Worm (Caenorhabditis elegans) whole organism, L4 larva: ENCODE data around the gene F42G4.6.

ENCODE experiments used
- D1046.2 ChIP-seq: fragments of 200-800 bp; sonication (Bioruptor generic); IDR thresholded peaks from 2 replicates; pipeline ENCODE4 v1.3.6; 2022; ENCODE audit warnings: missing genetic modification characterization, missing compliant biosample characterization
- F44E2.7 ChIP-seq: fragments of 200-800 bp; sonication (Bioruptor generic); IDR thresholded peaks from 2 replicates; pipeline ENCODE4 v2.1.2; 2022; ENCODE audit warnings: missing genetic modification characterization, missing compliant biosample characterization
- T20F7.1 ChIP-seq: fragments of 200-800 bp; sonication (Bioruptor generic); optimal IDR thresholded peaks from 2 replicates; lab custom pipeline; 2018; ENCODE audit warnings: mild to moderate bottlenecking, missing genetic modification characterization, missing compliant biosample characterization
- Y5F2A.4 ChIP-seq: fragments of 200-800 bp; sonication (Bioruptor generic); optimal IDR thresholded peaks from 2 replicates; lab custom pipeline; 2018; ENCODE audit warnings: mild to moderate bottlenecking, missing genetic modification characterization, missing compliant biosample characterization
- Y75B8A.6 ChIP-seq: fragments of 200-800 bp; sonication (Bioruptor generic); IDR thresholded peaks from 2 replicates; pipeline ENCODE4 v1.3.6; 2022; ENCODE audit warnings: missing genetic modification reagents, missing genetic modification characterization, missing compliant biosample characterization
- ZK337.2 ChIP-seq: fragments of 200-800 bp; sonication (Bioruptor generic); IDR thresholded peaks from 2 replicates; pipeline ENCODE4 v1.3.6; 2022; ENCODE audit warnings: missing genetic modification reagents, missing genetic modification characterization, missing compliant biosample characterization
- ZK546.5 ChIP-seq, 2 experiments: sonication (generic microtip); optimal IDR thresholded peaks; 2 replicates each; lab custom pipeline; 2017; ENCODE audit warnings: missing biosample characterization in 2 of 2, missing genetic modification characterization in 2 of 2
- aha-1 ChIP-seq: fragments of 150-350 bp; peaks from one replicate; lab custom pipeline; 2014; ENCODE audit warnings: missing biosample characterization, missing genetic modification characterization
- ama-1 ChIP-seq: fragments of 150-350 bp; optimal IDR thresholded peaks from 2 replicates; lab custom pipeline; 2014; ENCODE audit warnings: inconsistent platforms, mixed read lengths
- arid-1 ChIP-seq: fragments of 200-800 bp; sonication (Bioruptor generic); conservative IDR thresholded peaks from 2 replicates; pipeline ENCODE4 v1.3.6; 2022; ENCODE audit warnings: missing genetic modification reagents, missing genetic modification characterization, missing compliant biosample characterization
- attf-4 ChIP-seq: sonication (generic microtip); optimal IDR thresholded peaks from 3 replicates; lab custom pipeline; 2017; ENCODE audit warnings: missing biosample characterization, missing genetic modification characterization
- ceh-20 ChIP-seq: fragments of 200-800 bp; sonication (Bioruptor generic); IDR thresholded peaks from 2 replicates; pipeline ENCODE4 v1.3.6; 2022; ENCODE audit warnings: missing genetic modification reagents, missing genetic modification characterization, missing compliant biosample characterization
- ceh-28 ChIP-seq: fragments of 150-350 bp; optimal IDR thresholded peaks from 2 replicates; lab custom pipeline; 2014; ENCODE audit warnings: missing biosample characterization, missing genetic modification reagents, missing genetic modification characterization
- ceh-32 ChIP-seq: sonication (generic microtip); optimal IDR thresholded peaks from 2 replicates; lab custom pipeline; 2016; ENCODE audit warnings: mild to moderate bottlenecking, missing genetic modification characterization, missing compliant biosample characterization; ENCODE audit not compliant: poor library complexity
- ceh-62 ChIP-seq: sonication (generic microtip); optimal IDR thresholded peaks from 2 replicates; lab custom pipeline; 2017; ENCODE audit warnings: missing biosample characterization, missing genetic modification characterization
- ces-1 ChIP-seq: fragments of 150-350 bp; sonication (generic microtip); optimal IDR thresholded peaks from 4 replicates; lab custom pipeline; 2014; ENCODE audit warnings: missing biosample characterization, missing genetic modification reagents, missing genetic modification characterization
- cey-2 ChIP-seq: sonication (generic microtip); optimal IDR thresholded peaks from 3 replicates; lab custom pipeline; 2017; ENCODE audit warnings: missing genetic modification characterization, mild to moderate bottlenecking, missing compliant biosample characterization, antibody characterized with exemption, borderline replicate concordance; ENCODE audit not compliant: insufficient read depth
- daf-19 ChIP-seq: fragments of 200-800 bp; sonication (Bioruptor generic); conservative IDR thresholded peaks from 2 replicates; pipeline ENCODE4 v1.3.6; 2022; ENCODE audit warnings: missing genetic modification characterization, missing compliant biosample characterization
- daf-8 ChIP-seq: fragments of 200-800 bp; sonication (Bioruptor generic); IDR thresholded peaks from 2 replicates; pipeline ENCODE4 v1.3.6; 2022; ENCODE audit warnings: missing genetic modification characterization, missing compliant biosample characterization
- dpl-1 ChIP-seq: fragments of 150-350 bp; optimal IDR thresholded peaks from 2 replicates; lab custom pipeline; 2014; ENCODE audit warnings: missing biosample characterization, missing genetic modification reagents, missing genetic modification characterization
- duxl-1 ChIP-seq: sonication (generic microtip); optimal IDR thresholded peaks from 2 replicates; lab custom pipeline; 2016; ENCODE audit warnings: mild to moderate bottlenecking, missing genetic modification characterization, moderate library complexity, missing compliant biosample characterization; ENCODE audit not compliant: poor library complexity
- egl-43 ChIP-seq: fragments of 200-800 bp; sonication (Bioruptor generic); IDR thresholded peaks from 2 replicates; pipeline ENCODE4 v1.3.6; 2022; ENCODE audit warnings: missing genetic modification reagents, missing genetic modification characterization, missing compliant biosample characterization
- fkh-10 ChIP-seq: fragments of 150-350 bp; optimal IDR thresholded peaks from 2 replicates; lab custom pipeline; 2014; ENCODE audit warnings: missing biosample characterization, missing genetic modification reagents, missing genetic modification characterization
- jun-1 ChIP-seq: fragments of 150-350 bp; optimal IDR thresholded peaks from 2 replicates; lab custom pipeline; 2014; ENCODE audit warnings: missing biosample characterization, missing genetic modification reagents, missing genetic modification characterization
- lim-7 ChIP-seq: fragments of 200-800 bp; sonication (Bioruptor generic); IDR thresholded peaks from 2 replicates; pipeline ENCODE4 v1.3.6; 2022; ENCODE audit warnings: missing genetic modification characterization, missing compliant biosample characterization
- lin-39 ChIP-seq: fragments of 150-350 bp; optimal IDR thresholded peaks from 2 replicates; lab custom pipeline; 2014; ENCODE audit warnings: missing biosample characterization, missing genetic modification reagents, missing genetic modification characterization
- lir-3 ChIP-seq: sonication (generic microtip); optimal IDR thresholded peaks from 2 replicates; lab custom pipeline; 2016; ENCODE audit warnings: mild to moderate bottlenecking, missing genetic modification characterization, missing compliant biosample characterization
- madf-9 ChIP-seq: fragments of 200-800 bp; sonication (Bioruptor generic); conservative IDR thresholded peaks from 2 replicates; pipeline ENCODE4 v1.3.6; 2022; ENCODE audit warnings: missing genetic modification reagents, missing genetic modification characterization, missing compliant biosample characterization
- mep-1 ChIP-seq: fragments of 150-350 bp; sonication (generic microtip); optimal IDR thresholded peaks from 3 replicates; lab custom pipeline; 2014; ENCODE audit warnings: missing biosample characterization, missing genetic modification characterization
- mes-2 ChIP-seq: sonication (generic microtip); optimal IDR thresholded peaks from 2 replicates; lab custom pipeline; 2016; ENCODE audit warnings: missing genotype, mild to moderate bottlenecking, missing genetic modification characterization, missing compliant biosample characterization; ENCODE audit not compliant: poor library complexity, severe bottlenecking
- mxl-2 ChIP-seq: fragments of 200-800 bp; sonication (Bioruptor generic); conservative IDR thresholded peaks from 2 replicates; pipeline ENCODE4 v1.3.6; 2022; ENCODE audit warnings: missing genetic modification reagents, missing genetic modification characterization, missing compliant biosample characterization
- nhr-10 ChIP-seq: fragments of 150-350 bp; optimal IDR thresholded peaks from 2 replicates; lab custom pipeline; 2014; ENCODE audit warnings: missing biosample characterization, missing genetic modification characterization
- nhr-102 ChIP-seq: sonication (generic microtip); optimal IDR thresholded peaks from 2 replicates; lab custom pipeline; 2016; ENCODE audit warnings: mild to moderate bottlenecking, missing genetic modification characterization, moderate library complexity, missing compliant biosample characterization
- nhr-111 ChIP-seq: fragments of 200-800 bp; sonication (Bioruptor generic); optimal IDR thresholded peaks from 2 replicates; lab custom pipeline; 2018; ENCODE audit warnings: mild to moderate bottlenecking, missing genetic modification characterization, missing compliant biosample characterization
- nhr-28 ChIP-seq: fragments of 150-350 bp; optimal IDR thresholded peaks from 2 replicates; lab custom pipeline; 2014; ENCODE audit warnings: missing biosample characterization, missing genetic modification characterization
- nhr-42 ChIP-seq: fragments of 200-800 bp; sonication (Bioruptor generic); IDR thresholded peaks from 2 replicates; pipeline ENCODE4 v1.3.6; 2022; ENCODE audit warnings: missing genetic modification characterization, missing compliant biosample characterization
- nhr-48 ChIP-seq: sonication (generic microtip); optimal IDR thresholded peaks from 2 replicates; lab custom pipeline; 2016; ENCODE audit warnings: mild to moderate bottlenecking, missing genetic modification characterization, missing compliant biosample characterization
- nhr-6 ChIP-seq: fragments of 150-350 bp; optimal IDR thresholded peaks from 2 replicates; lab custom pipeline; 2014; ENCODE audit warnings: missing biosample characterization, missing genetic modification characterization
- nhr-76 ChIP-seq: fragments of 150-350 bp; optimal IDR thresholded peaks from 2 replicates; lab custom pipeline; 2014; ENCODE audit warnings: missing biosample characterization, missing genetic modification characterization
- nhr-77 ChIP-seq: fragments of 150-350 bp; optimal IDR thresholded peaks from 2 replicates; lab custom pipeline; 2014; ENCODE audit warnings: missing biosample characterization, missing genetic modification characterization
- pha-4 ChIP-seq, 2 experiments: fragments of 150-350 bp in 1 of 2; fragments of 200-800 bp in 1 of 2; sonication (Bioruptor generic) in 1 of 2; IDR thresholded peaks in 1 of 2; optimal IDR thresholded peaks in 1 of 2; 2 replicates each; pipeline versions ENCODE4 v1.3.6 to Lab custom; 2014 to 2022; ENCODE audit warnings: missing genetic modification characterization in 2 of 2, missing genetic modification reagents in 2 of 2, missing biosample characterization in 1 of 2, missing compliant biosample characterization in 1 of 2
- pqm-1 ChIP-seq: sonication (generic microtip); optimal IDR thresholded peaks from 2 replicates; lab custom pipeline; 2017; ENCODE audit warnings: missing biosample characterization, missing genetic modification characterization
- saeg-2 ChIP-seq: fragments of 200-800 bp; sonication (Bioruptor generic); IDR thresholded peaks from 2 replicates; pipeline ENCODE4 v1.3.6; 2022; ENCODE audit warnings: missing genetic modification reagents, missing genetic modification characterization, missing compliant biosample characterization
- sdz-12 ChIP-seq: fragments of 200-800 bp; sonication (Bioruptor generic); optimal IDR thresholded peaks from 2 replicates; lab custom pipeline; 2018; ENCODE audit warnings: mild to moderate bottlenecking, missing genetic modification characterization, missing compliant biosample characterization
- set-16 ChIP-seq: fragments of 200-800 bp; sonication (Bioruptor generic); IDR thresholded peaks from 2 replicates; pipeline ENCODE4 v1.3.6; 2022; ENCODE audit warnings: missing genetic modification reagents, missing genetic modification characterization, missing compliant biosample characterization
- snpc-1.2 ChIP-seq: fragments of 200-800 bp; sonication (Bioruptor generic); IDR thresholded peaks from 2 replicates; pipeline ENCODE4 v1.3.6; 2022; ENCODE audit warnings: missing genetic modification reagents, missing genetic modification characterization, missing compliant biosample characterization
- snpc-4 ChIP-seq: fragments of 150-350 bp; optimal IDR thresholded peaks from 2 replicates; lab custom pipeline; 2014; ENCODE audit warnings: missing biosample characterization, missing genetic modification characterization
- spr-1 ChIP-seq: sonication (generic microtip); optimal IDR thresholded peaks from 2 replicates; lab custom pipeline; 2016; ENCODE audit warnings: mild to moderate bottlenecking, missing genetic modification characterization, missing compliant biosample characterization
- tag-97 ChIP-seq: fragments of 200-800 bp; sonication (Bioruptor generic); IDR thresholded peaks from 2 replicates; pipeline ENCODE4 v1.3.6; 2022; ENCODE audit warnings: missing genetic modification characterization, missing compliant biosample characterization
- zag-1 ChIP-seq: fragments of 150-350 bp; optimal IDR thresholded peaks from 2 replicates; lab custom pipeline; 2014; ENCODE audit warnings: missing biosample characterization, missing genetic modification characterization
- zfp-3 ChIP-seq: fragments of 200-800 bp; sonication (Bioruptor generic); conservative IDR thresholded peaks from 2 replicates; pipeline ENCODE4 v1.3.6; 2022; ENCODE audit warnings: missing genetic modification reagents, missing genetic modification characterization, missing compliant biosample characterization
- zip-2 ChIP-seq: fragments of 150-350 bp; optimal IDR thresholded peaks from 2 replicates; lab custom pipeline; 2014; ENCODE audit warnings: missing biosample characterization, missing genetic modification characterization
- ztf-11 ChIP-seq: fragments of 150-350 bp; optimal IDR thresholded peaks from 2 replicates; lab custom pipeline; 2014; ENCODE audit warnings: missing biosample characterization, missing genetic modification characterization

Gene F42G4.6

ce11 chrII:13117135-13117534 is 38.0 kb downstream of the F42G4.6 start, which contains the start of gene gfm-1 (continued):
- TF ChIP-seq saeg-2 (GFP tag; lab: Robert Waterston, UW) (no peak), daf-8 (GFP tag; lab: Robert Waterston, UW) (no peak), nhr-10 (tag; lab: Kevin White, UChicago) (no peak), nhr-102 (tag; lab: Kevin White, UChicago) (peak; percentile 49), aha-1 (tag; lab: Kevin White, UChicago) (no peak), nhr-111 (GFP tag; lab: Kevin White, UChicago) (no peak), nhr-77 (no peak), ztf-11 (tag; lab: Kevin White, UChicago) (no peak), mes-2 (tag; lab: Kevin White, UChicago) (peak; percentile 99), nhr-6 (tag; lab: Kevin White, UChicago) (no peak), mep-1 (tag; lab: Kevin White, UChicago) (peak; percentile 54), nhr-76 (tag; lab: Kevin White, UChicago) (no peak), tag-97 (GFP tag; lab: Robert Waterston, UW) (no peak), ceh-32 (tag; lab: Kevin White, UChicago) (no peak), nhr-42 (no peak), D1046.2 (GFP tag; lab: Robert Waterston, UW) (no peak), spr-1 (tag; lab: Kevin White, UChicago) (no peak), attf-4 (tag; lab: Kevin White, UChicago) (no peak), ZK546.5 (tag; optimal IDR thresholded peaks at IDR 0.05; lab: Kevin White, UChicago) (no peak), snpc-4 (no peak), lim-7 (GFP tag; lab: Robert Waterston, UW) (no peak), ceh-62 (no peak), pha-4 (GFP tag; IDR thresholded peaks at IDR 0.05; lab: Robert Waterston, UW) (no peak), pha-4 (tag; optimal IDR thresholded peaks at IDR 0.05; lab: Kevin White, UChicago) (no peak), egl-43 (GFP tag; lab: Robert Waterston, UW) (no peak), lir-3 (tag; lab: Kevin White, UChicago) (no peak), duxl-1 (peak; percentile 63), ceh-20 (no peak), snpc-1.2 (GFP tag; lab: Robert Waterston, UW) (no peak), F44E2.7 (no peak), pqm-1 (tag; lab: Kevin White, UChicago) (no peak), zfp-3 (no peak), daf-19 (no peak), T20F7.1 (no peak), ceh-28 (no peak), Y75B8A.6 (GFP tag; lab: Robert Waterston, UW) (no peak), jun-1 (tag; lab: Kevin White, UChicago) (no peak), sdz-12 (GFP tag; lab: Kevin White, UChicago) (no peak), zag-1 (tag; lab: Kevin White, UChicago) (no peak), set-16 (GFP tag; lab: Robert Waterston, UW) (no peak), Y5F2A.4 (no peak), ZK337.2 (GFP tag; lab: Robert Waterston, UW) (peak; percentile 76; the same call in 1 of the 2 replicates), mxl-2 (no peak), dpl-1 (GFP tag; lab: Kevin White, UChicago) (peak; percentile 76), madf-9 (GFP tag; lab: Robert Waterston, UW) (no peak; the same call in 1 of the 2 replicates), cey-2 (tag; lab: Kevin White, UChicago) (no peak), nhr-48 (tag; lab: Kevin White, UChicago) (no peak), zip-2 (no peak), lin-39 (tag; lab: Kevin White, UChicago) (no peak), arid-1 (GFP tag; lab: Robert Waterston, UW) (no peak), ces-1 (no peak), fkh-10 (GFP tag; lab: Kevin White, UChicago) (peak; percentile 2), nhr-28 (no peak), ama-1 (lab: Kevin White, UChicago) (no peak)
